Fruit fly (Drosophila melanogaster) whole organism, prepupa: Measurements from ENCODE around the gene Ugt36A1.

Source experiments
- Blimp-1 ChIP-seq: fragments of 200-800 bp; sonication (Bioruptor generic); optimal IDR thresholded peaks from 3 replicates; lab custom pipeline; 2017; ENCODE audit warnings: missing biosample characterization, missing genetic modification characterization, mild to moderate bottlenecking, moderate library complexity, missing genetic modification reagents
- CG11294 ChIP-seq: fragments of 200-800 bp; sonication (Bioruptor generic); IDR thresholded peaks from 2 replicates; pipeline ENCODE4 v1.3.6; 2022; ENCODE audit warnings: missing biosample characterization, missing genetic modification characterization
- CG3032 ChIP-seq: fragments of 200-800 bp; optimal IDR thresholded peaks from 2 replicates; lab custom pipeline; 2019; ENCODE audit warnings: missing biosample characterization, mild to moderate bottlenecking, missing genetic modification characterization, moderate library complexity
- CG34406 ChIP-seq: fragments of 200-800 bp; sonication (Bioruptor generic); optimal IDR thresholded peaks from 3 replicates; lab custom pipeline; 2016; ENCODE audit warnings: missing biosample characterization, missing genetic modification characterization
- CG6276 ChIP-seq: fragments of 200-800 bp; sonication (Bioruptor generic); optimal IDR thresholded peaks from 2 replicates; lab custom pipeline; 2017; ENCODE audit warnings: missing biosample characterization, mild to moderate bottlenecking, missing genetic modification characterization
- CG8119 ChIP-seq: fragments of 200-800 bp; sonication (Bioruptor generic); IDR thresholded peaks from 3 replicates; pipeline ENCODE4 v1.3.6; 2022; ENCODE audit warnings: missing biosample characterization, missing genetic modification characterization
- CG8319 ChIP-seq: fragments of 200-800 bp; sonication (Bioruptor generic); optimal IDR thresholded peaks from 3 replicates; lab custom pipeline; 2016; ENCODE audit warnings: missing biosample characterization, missing genetic modification characterization
- Gug ChIP-seq: fragments of 200-800 bp; sonication (Bioruptor generic); IDR thresholded peaks from 2 replicates; pipeline ENCODE4 v1.3.6; 2022; ENCODE audit warnings: missing biosample characterization, missing genetic modification characterization
- Hr39 ChIP-seq: fragments of 200-800 bp; sonication (Bioruptor generic); optimal IDR thresholded peaks from 2 replicates; lab custom pipeline; 2016; ENCODE audit warnings: missing biosample characterization, missing genetic modification characterization
- acj6 ChIP-seq: fragments of 200-800 bp; sonication (Bioruptor generic); optimal IDR thresholded peaks from 3 replicates; lab custom pipeline; 2016; ENCODE audit warnings: missing biosample characterization, missing genetic modification characterization
- cyc ChIP-seq: fragments of 200-800 bp; sonication (Bioruptor generic); optimal IDR thresholded peaks from 3 replicates; lab custom pipeline; 2016; ENCODE audit warnings: missing biosample characterization, missing genetic modification characterization
- fd85E ChIP-seq: fragments of 200-800 bp; sonication (Bioruptor generic); optimal IDR thresholded peaks from 3 replicates; lab custom pipeline; 2016; ENCODE audit warnings: missing biosample characterization, missing genetic modification characterization
- net ChIP-seq: fragments of 200-800 bp; sonication (Bioruptor generic); optimal IDR thresholded peaks from 3 replicates; lab custom pipeline; 2016; ENCODE audit warnings: missing biosample characterization, missing genetic modification characterization
- spab ChIP-seq: fragments of 200-800 bp; sonication (Bioruptor generic); optimal IDR thresholded peaks from 2 replicates; lab custom pipeline; 2017; ENCODE audit warnings: missing biosample characterization, mild to moderate bottlenecking, missing genetic modification characterization, missing genetic modification reagents

- TF ChIP-seq CG8319 (GFP tag; lab: Kevin White, UChicago) (peak; percentile 76), CG34406 (GFP tag; lab: Kevin White, UChicago) (peak; percentile 84), CG11294 (GFP tag; lab: Robert Waterston, UW) (peak; percentile 25; the same call in 1 of the 2 replicates), Hr39 (GFP tag; lab: Kevin White, UChicago) (peak; percentile 77), fd85E (GFP tag; lab: Kevin White, UChicago) (no peak), Gug (GFP tag; lab: Robert Waterston, UW) (no peak), CG8119 (peak; percentile 23; the same call in 1 of the 3 replicates), CG6276 (GFP tag; lab: Kevin White, UChicago) (no peak), acj6 (GFP tag; lab: Kevin White, UChicago) (peak; percentile 83), net (GFP tag; lab: Kevin White, UChicago) (peak; percentile 84), CG3032 (tag; lab: Kevin White, UChicago) (peak; percentile 75), spab (peak; percentile 78), cyc (GFP tag; lab: Kevin White, UChicago) (peak; percentile 76), Blimp-1 (GFP tag; lab: Kevin White, UChicago) (no peak)
Measured at dm6 chr2L:3629466-3629865, 10.6 kb downstream of the Ugt36A1 start.
